Worm (Caenorhabditis elegans) whole organism, midembryonic: ENCODE data around the gene iglr-2.

ENCODE experiments used
- T22C8.4 ChIP-seq: fragments of 200-800 bp; sonication (Bioruptor generic); IDR thresholded peaks from 2 replicates; pipeline ENCODE4 v1.3.6; 2022; ENCODE audit warnings: missing genetic modification characterization, missing compliant biosample characterization
- cog-1 ChIP-seq: sonication (generic microtip); optimal IDR thresholded peaks from 2 replicates; lab custom pipeline; 2016; ENCODE audit warnings: missing genetic modification characterization, missing compliant biosample characterization
- flt-1 ChIP-seq: fragments of 200-800 bp; sonication (Bioruptor generic); IDR thresholded peaks from 2 replicates; pipeline ENCODE4 v1.3.6; 2022; ENCODE audit warnings: missing genetic modification characterization, missing compliant biosample characterization
- klf-2 ChIP-seq: fragments of 200-800 bp; sonication (Bioruptor generic); conservative IDR thresholded peaks from 2 replicates; pipeline ENCODE4 v1.3.6; 2022; ENCODE audit warnings: missing genetic modification reagents, missing genetic modification characterization, missing compliant biosample characterization
- med-1 ChIP-seq: sonication (generic microtip); optimal IDR thresholded peaks from 2 replicates; lab custom pipeline; 2017; ENCODE audit warnings: missing genetic modification characterization, mild to moderate bottlenecking, missing compliant biosample characterization, antibody characterized with exemption, missing genetic modification reagents; ENCODE audit not compliant: insufficient read depth
- ref-1 ChIP-seq: fragments of 200-800 bp; sonication (Bioruptor generic); conservative IDR thresholded peaks from 2 replicates; pipeline ENCODE4 v1.3.6; 2022; ENCODE audit warnings: missing genetic modification reagents, missing genetic modification characterization, missing compliant biosample characterization
- tab-1 ChIP-seq: fragments of 200-800 bp; sonication (Bioruptor generic); IDR thresholded peaks from 2 replicates; pipeline ENCODE4 v1.3.6; 2022; ENCODE audit warnings: missing genetic modification characterization, missing compliant biosample characterization
- ztf-23 ChIP-seq: fragments of 200-800 bp; sonication (Bioruptor generic); IDR thresholded peaks from 2 replicates; pipeline ENCODE4 v1.3.6; 2022; ENCODE audit warnings: missing genetic modification reagents, missing genetic modification characterization, missing compliant biosample characterization

DNA sequence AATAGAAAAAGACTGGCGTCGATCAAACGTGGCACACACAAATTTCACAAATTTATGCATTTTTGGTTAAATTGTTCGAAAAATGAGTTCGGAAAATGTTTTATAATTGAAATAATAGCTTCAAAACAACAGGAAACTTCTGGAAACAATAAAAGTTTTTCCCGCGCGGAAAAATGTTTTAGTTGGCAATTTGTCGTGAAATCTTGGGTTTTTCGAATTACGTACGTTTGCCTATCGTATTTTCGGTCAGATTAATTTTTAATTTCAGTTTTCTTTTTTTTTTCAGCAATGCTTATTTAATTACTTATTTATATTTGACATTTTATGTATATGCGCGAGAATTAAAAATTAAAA lies 24.3 kb upstream of the iglr-2 start:
- TF ChIP-seq ztf-23 (GFP tag; lab: Robert Waterston, UW) (no peak), cog-1 (tag; lab: Kevin White, UChicago) (no peak), T22C8.4 (no peak), flt-1 (GFP tag; lab: Robert Waterston, UW) (no peak), tab-1 (no peak), med-1 (GFP tag; lab: Kevin White, UChicago) (no peak), ref-1 (GFP tag; lab: Robert Waterston, UW) (no peak), klf-2 (GFP tag; lab: Robert Waterston, UW) (no peak)
